Fruit fly (Drosophila melanogaster) whole organism, embryonic: Measurements from ENCODE around the gene unk.

Experiments used
- Abd-B ChIP-seq: fragments of 200-800 bp; sonication (Bioruptor generic); optimal IDR thresholded peaks from 2 replicates; lab custom pipeline; 2018; ENCODE audit warnings: missing biosample characterization, mild to moderate bottlenecking, missing genetic modification characterization, moderate library complexity
- Aef1 ChIP-seq: fragments of 200-800 bp; sonication (Bioruptor generic); IDR thresholded peaks from 3 replicates; pipeline ENCODE4 v1.3.6; 2022; ENCODE audit warnings: missing biosample characterization, missing genetic modification characterization
- CG10147 ChIP-seq: fragments of 200-800 bp; sonication (Bioruptor generic); optimal IDR thresholded peaks from 2 replicates; lab custom pipeline; 2019; ENCODE audit warnings: missing biosample characterization, mild to moderate bottlenecking, missing genetic modification characterization, moderate library complexity
- CG10366 ChIP-seq: fragments of 200-800 bp; sonication (Bioruptor generic); IDR thresholded peaks from 2 replicates; pipeline ENCODE4 v1.3.6; 2022; ENCODE audit warnings: missing biosample characterization, missing genetic modification characterization
- CG10462 ChIP-seq: fragments of 200-800 bp; sonication (Bioruptor generic); optimal IDR thresholded peaks from 2 replicates; lab custom pipeline; 2016; ENCODE audit warnings: missing biosample characterization, missing genetic modification characterization
- CG11085 ChIP-seq: fragments of 200-800 bp; sonication (Bioruptor generic); IDR thresholded peaks from 2 replicates; pipeline ENCODE4 v1.3.6; 2022; ENCODE audit warnings: missing biosample characterization, missing genetic modification characterization
- CG12942 ChIP-seq: fragments of 200-800 bp; sonication (Bioruptor generic); optimal IDR thresholded peaks from 3 replicates; lab custom pipeline; 2016; ENCODE audit warnings: missing biosample characterization, missing genetic modification characterization
- CG14965 ChIP-seq: fragments of 200-800 bp; sonication (Bioruptor generic); optimal IDR thresholded peaks from 2 replicates; lab custom pipeline; 2016; ENCODE audit warnings: missing biosample characterization, missing genetic modification characterization, borderline replicate concordance
- CG15011 ChIP-seq: fragments of 200-800 bp; sonication (Bioruptor generic); optimal IDR thresholded peaks from 3 replicates; lab custom pipeline; 2018; ENCODE audit warnings: missing biosample characterization, mild to moderate bottlenecking, missing genetic modification characterization
- CG1529 ChIP-seq: fragments of 200-800 bp; sonication (Bioruptor generic); optimal IDR thresholded peaks from 3 replicates; lab custom pipeline; 2018; ENCODE audit warnings: missing biosample characterization, missing genetic modification characterization
- CG2120 ChIP-seq: fragments of 200-800 bp; sonication (Bioruptor generic); optimal IDR thresholded peaks from 3 replicates; lab custom pipeline; 2016; ENCODE audit warnings: missing biosample characterization, missing genetic modification characterization
- CG3065 ChIP-seq: fragments of 200-800 bp; sonication (Bioruptor generic); optimal IDR thresholded peaks from 2 replicates; lab custom pipeline; 2016; ENCODE audit warnings: missing biosample characterization, missing genetic modification characterization
- CG34422 ChIP-seq: fragments of 200-800 bp; sonication (Bioruptor generic); IDR thresholded peaks from 3 replicates; pipeline ENCODE4 v1.3.6; 2022; ENCODE audit warnings: missing biosample characterization, missing genetic modification characterization
- CG7271 ChIP-seq: fragments of 200-800 bp; sonication (Bioruptor generic); optimal IDR thresholded peaks from 2 replicates; lab custom pipeline; 2018; ENCODE audit warnings: missing biosample characterization, mild to moderate bottlenecking, missing genetic modification characterization, moderate library complexity
- CG8089 ChIP-seq: fragments of 200-800 bp; sonication (Bioruptor generic); optimal IDR thresholded peaks from 3 replicates; lab custom pipeline; 2016; ENCODE audit warnings: missing biosample characterization, missing genetic modification characterization
- D ChIP-seq, 2 experiments: fragments of 200-800 bp in 1 of 2; fragments of >200 bp in 1 of 2; sonication (Bioruptor generic) in 1 of 2; optimal IDR thresholded peaks; 2 replicates in 1 of 2; 3 replicates in 1 of 2; lab custom pipeline; 2017; ENCODE audit warnings: mild to moderate bottlenecking in 1 of 2, missing biosample characterization in 1 of 2, missing genetic modification characterization in 1 of 2, missing genetic modification reagents in 1 of 2
- Dll ChIP-seq: fragments of 200-800 bp; sonication (Bioruptor generic); IDR thresholded peaks from 4 replicates; pipeline ENCODE4 v1.3.6; 2022; ENCODE audit warnings: missing biosample characterization, missing genetic modification characterization; ENCODE audit not compliant: partially characterized antibody
- Elba2 ChIP-seq: fragments of 200-800 bp; sonication (Bioruptor generic); optimal IDR thresholded peaks from 3 replicates; lab custom pipeline; 2016; ENCODE audit warnings: missing biosample characterization, missing genetic modification characterization
- GATAe ChIP-seq: fragments of 200-800 bp; sonication (Bioruptor generic); conservative IDR thresholded peaks from 2 replicates; pipeline ENCODE4 v1.3.6; 2022; ENCODE audit warnings: missing biosample characterization, missing genetic modification characterization
- HLH3B ChIP-seq: fragments of 200-800 bp; sonication (Bioruptor generic); IDR thresholded peaks from 2 replicates; pipeline ENCODE4 v1.3.6; 2022; ENCODE audit warnings: missing biosample characterization, missing genetic modification characterization
- Hr51 ChIP-seq, 2 experiments: fragments of 200-800 bp; sonication (Bioruptor generic); optimal IDR thresholded peaks; 2 replicates in 1 of 2; 3 replicates in 1 of 2; lab custom pipeline; 2016 to 2018; ENCODE audit warnings: missing biosample characterization in 2 of 2, missing genetic modification characterization in 2 of 2, mild to moderate bottlenecking in 1 of 2, moderate library complexity in 1 of 2
- MESR4 ChIP-seq: fragments of 200-800 bp; sonication (Bioruptor generic); optimal IDR thresholded peaks from 2 replicates; lab custom pipeline; 2018; ENCODE audit warnings: missing biosample characterization, mild to moderate bottlenecking, missing genetic modification characterization, moderate library complexity
- Nf-YA ChIP-seq: fragments of 200-800 bp; sonication (Bioruptor generic); IDR thresholded peaks from 2 replicates; pipeline ENCODE4 v1.3.6; 2022; ENCODE audit warnings: missing biosample characterization, missing genetic modification characterization
- NfI ChIP-seq: fragments of 200-800 bp; sonication (Bioruptor generic); optimal IDR thresholded peaks from 3 replicates; lab custom pipeline; 2018; ENCODE audit warnings: missing biosample characterization, mild to moderate bottlenecking, missing genetic modification characterization, moderate library complexity
- Rx ChIP-seq: fragments of 200-800 bp; sonication (Bioruptor generic); IDR thresholded peaks from 2 replicates; pipeline ENCODE4 v1.3.6; 2022; ENCODE audit warnings: missing biosample characterization, missing genetic modification characterization
- Side ChIP-seq: fragments of 200-800 bp; sonication (Bioruptor generic); optimal IDR thresholded peaks from 2 replicates; lab custom pipeline; 2016; ENCODE audit warnings: missing biosample characterization, missing genetic modification characterization
- YL-1 ChIP-seq: fragments of 200-800 bp; sonication (Bioruptor generic); optimal IDR thresholded peaks from 3 replicates; lab custom pipeline; 2017; ENCODE audit warnings: missing biosample characterization, mild to moderate bottlenecking, missing genetic modification characterization
- al ChIP-seq: fragments of 200-800 bp; sonication (Bioruptor generic); IDR thresholded peaks from 2 replicates; pipeline ENCODE4 v1.3.6; 2022; ENCODE audit warnings: missing biosample characterization, missing genetic modification characterization
- btn ChIP-seq: fragments of 200-800 bp; sonication (Bioruptor generic); optimal IDR thresholded peaks from 2 replicates; lab custom pipeline; 2016; ENCODE audit warnings: missing biosample characterization, missing genetic modification characterization
- chinmo ChIP-seq: fragments of 200-800 bp; sonication (Bioruptor generic); IDR thresholded peaks from 4 replicates; pipeline ENCODE4 v1.3.6; 2022; ENCODE audit warnings: missing biosample characterization, missing genetic modification characterization; ENCODE audit not compliant: partially characterized antibody
- crol ChIP-seq: fragments of 200-800 bp; sonication (Bioruptor generic); IDR thresholded peaks from 2 replicates; pipeline ENCODE4 v1.3.6; 2022; ENCODE audit warnings: missing biosample characterization, missing genetic modification characterization
- da ChIP-seq: fragments of 200-800 bp; sonication (Bioruptor generic); optimal IDR thresholded peaks from 2 replicates; lab custom pipeline; 2016; ENCODE audit warnings: missing biosample characterization, missing genetic modification characterization
- ftz-f1 ChIP-seq: fragments of 200-800 bp; sonication (Bioruptor generic); optimal IDR thresholded peaks from 2 replicates; lab custom pipeline; 2016; ENCODE audit warnings: missing biosample characterization, missing genetic modification characterization
- ham ChIP-seq: fragments of 200-800 bp; sonication (Bioruptor generic); IDR thresholded peaks from 2 replicates; pipeline ENCODE4 v1.3.6; 2022; ENCODE audit warnings: missing biosample characterization, missing genetic modification characterization
- her ChIP-seq: fragments of 200-800 bp; sonication (Bioruptor generic); optimal IDR thresholded peaks from 2 replicates; lab custom pipeline; 2016; ENCODE audit warnings: missing biosample characterization, missing genetic modification characterization
- inv ChIP-seq: fragments of 200-800 bp; sonication (Bioruptor generic); IDR thresholded peaks from 2 replicates; pipeline ENCODE4 v1.3.6; 2022; ENCODE audit warnings: missing biosample characterization, missing genetic modification characterization; ENCODE audit not compliant: partially characterized antibody
- nerfin-2 ChIP-seq: fragments of 200-800 bp; sonication (Bioruptor generic); IDR thresholded peaks from 2 replicates; pipeline ENCODE4 v1.3.6; 2022; ENCODE audit warnings: missing biosample characterization, missing genetic modification characterization; ENCODE audit not compliant: partially characterized antibody
- phol ChIP-seq: fragments of 200-800 bp; sonication (Bioruptor generic); optimal IDR thresholded peaks from 3 replicates; lab custom pipeline; 2018; ENCODE audit warnings: missing biosample characterization, mild to moderate bottlenecking, missing genetic modification characterization, moderate library complexity
- sima ChIP-seq: fragments of 200-800 bp; sonication (Bioruptor generic); optimal IDR thresholded peaks from 2 replicates; lab custom pipeline; 2016; ENCODE audit warnings: missing biosample characterization, missing genetic modification characterization
- slou ChIP-seq: fragments of 200-800 bp; sonication (Bioruptor generic); optimal IDR thresholded peaks from 3 replicates; lab custom pipeline; 2016; ENCODE audit warnings: missing biosample characterization, missing genetic modification characterization
- stwl ChIP-seq: fragments of 200-800 bp; sonication (Bioruptor generic); optimal IDR thresholded peaks from 3 replicates; lab custom pipeline; 2018; ENCODE audit warnings: missing biosample characterization, mild to moderate bottlenecking, missing genetic modification characterization, moderate library complexity
- tll ChIP-seq, 2 experiments: fragments of 200-800 bp in 1 of 2; fragments of >200 bp in 1 of 2; sonication (Bioruptor generic) in 1 of 2; optimal IDR thresholded peaks; 2 replicates each; lab custom pipeline; 2017 to 2019; ENCODE audit warnings: missing biosample characterization in 2 of 2, missing genetic modification characterization in 2 of 2, mild to moderate bottlenecking in 1 of 2, moderate library complexity in 1 of 2
- tna ChIP-seq: fragments of 200-800 bp; sonication (Bioruptor generic); IDR thresholded peaks from 2 replicates; pipeline ENCODE4 v1.3.6; 2022; ENCODE audit warnings: missing biosample characterization, missing genetic modification characterization; ENCODE audit not compliant: partially characterized antibody
- trem ChIP-seq: fragments of 200-800 bp; optimal IDR thresholded peaks from 3 replicates; lab custom pipeline; 2019; ENCODE audit warnings: missing biosample characterization, mild to moderate bottlenecking, missing genetic modification characterization, moderate library complexity

The unk gene

DNA sequence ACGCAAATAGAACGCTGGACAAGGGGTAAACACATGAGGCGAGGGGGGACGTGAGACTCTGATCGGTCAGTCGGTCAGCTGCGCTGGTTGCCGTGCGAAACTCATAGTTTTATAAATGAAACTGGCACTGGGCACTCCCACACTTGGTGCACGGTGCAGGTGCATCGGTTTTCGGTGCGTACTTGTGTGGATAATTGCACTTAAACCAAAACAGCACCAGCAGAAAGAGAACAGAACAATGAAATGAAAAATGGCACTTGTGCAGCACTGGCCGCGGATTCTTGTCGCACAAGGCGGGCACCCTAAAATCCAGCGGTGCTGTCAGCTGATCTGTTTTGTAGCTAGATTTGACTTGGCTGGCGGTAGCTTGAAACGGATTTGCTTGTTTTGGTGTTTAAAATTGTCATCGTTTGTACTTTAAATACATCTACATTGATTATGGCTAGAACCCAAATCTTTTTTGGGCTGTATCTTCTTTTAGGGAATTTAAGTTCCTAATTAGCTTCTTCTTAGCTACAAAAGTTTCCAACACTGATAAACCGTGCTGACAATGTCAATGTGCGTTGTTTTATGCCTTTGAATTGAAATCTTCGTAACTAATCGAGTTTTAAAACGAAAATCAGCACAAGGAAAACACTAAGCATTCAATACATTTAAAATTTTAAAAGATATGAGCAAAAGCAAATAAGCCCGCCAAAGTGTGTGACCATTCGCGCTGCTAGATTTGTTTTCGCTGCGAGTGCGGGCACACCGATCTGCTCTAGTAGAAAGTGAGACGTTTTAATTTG lies 39.8 kb downstream of the unk start, which contains the start of the genes Rassf and CenB1A (continued):
- TF ChIP-seq CG2120 (GFP tag; lab: Kevin White, UChicago) (peak; percentile 62), sima (GFP tag; lab: Kevin White, UChicago) (peak; percentile 8), GATAe (no peak), CG14965 (GFP tag; lab: Kevin White, UChicago) (no peak)

DNA sequence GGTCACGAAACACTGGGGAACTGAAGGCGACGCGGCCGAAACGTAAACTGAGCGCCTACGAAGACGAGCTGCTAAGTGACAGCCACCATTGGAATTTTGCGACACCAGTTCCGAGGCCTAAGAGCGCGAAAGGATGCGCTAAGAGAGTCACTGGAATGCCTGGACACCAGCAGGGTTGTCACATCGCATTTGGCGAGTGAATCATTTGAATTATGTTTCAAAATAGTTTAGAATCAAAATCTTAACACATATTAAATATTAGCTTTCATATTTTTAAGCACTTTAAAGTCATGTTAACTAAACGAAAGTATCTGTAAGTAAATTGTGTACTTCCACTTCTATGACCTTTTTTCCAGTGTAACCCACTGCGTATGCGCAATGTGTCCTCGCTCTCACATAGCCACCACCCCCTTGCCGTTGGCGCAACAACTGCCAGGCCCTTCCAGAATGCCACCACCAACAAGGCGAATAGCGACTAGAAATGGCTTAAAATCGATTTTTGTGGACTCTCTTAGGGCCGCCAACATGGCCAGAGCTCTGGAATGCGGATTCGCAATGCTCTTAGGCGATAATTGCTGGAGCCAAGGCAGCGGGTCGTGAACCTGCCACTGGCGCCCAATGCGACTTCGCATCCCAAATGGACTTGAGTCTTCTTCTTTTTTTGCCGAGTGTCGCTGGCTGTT lies 44.8 kb downstream of the unk start, which contains the start of gene Cow:
Gene Cow (minus strand): TSS at position 51 of the 683 bp plus-strand sequence.
- TF ChIP-seq her (GFP tag; lab: Kevin White, UChicago) (peak; percentile 32), chinmo (GFP tag; lab: Robert Waterston, UW) (no peak), tna (GFP tag; lab: Robert Waterston, UW) (no peak), inv (no peak), stwl (tag; lab: Kevin White, UChicago) (no peak), Nf-YA (GFP tag; lab: Robert Waterston, UW) (peak; percentile 19; the same call in 1 of the 2 replicates), HLH3B (peak; percentile 66), Side (GFP tag; lab: Kevin White, UChicago) (peak; percentile 36), Hr51 (GFP tag; optimal IDR thresholded peaks at IDR 0.05; lab: Kevin White, UChicago) (peak; percentile 43 to 73), Aef1 (peak; percentile 60; the same call in 2 of the 3 replicates), CG10366 (GFP tag; lab: Robert Waterston, UW) (peak; percentile 76), Rx (GFP tag; lab: Robert Waterston, UW) (0 out of 2 replicates have a peak, but pooled peaks have one; percentile 36), Dll (no peak), CG1529 (no peak), NfI (GFP tag; lab: Kevin White, UChicago) (peak; percentile 55), ham (GFP tag; lab: Robert Waterston, UW) (no peak), CG12942 (GFP tag; lab: Kevin White, UChicago) (peak; percentile 28), CG10147 (GFP tag; lab: Kevin White, UChicago) (peak; percentile 75), al (peak; percentile 43; the same call in 1 of the 2 replicates), CG3065 (GFP tag; lab: Kevin White, UChicago) (no peak), CG15011 (GFP tag; lab: Kevin White, UChicago) (peak; percentile 3), CG7271 (tag; lab: Kevin White, UChicago) (no peak), da (GFP tag; lab: Kevin White, UChicago) (no peak), Abd-B (no peak), nerfin-2 (GFP tag; lab: Robert Waterston, UW) (no peak), tll (GFP tag; optimal IDR thresholded peaks at IDR 0.05; lab: Kevin White, UChicago) (no peak), D (optimal IDR thresholded peaks at IDR 0.05; lab: Kevin White, UChicago) (no peak), D (GFP tag; optimal IDR thresholded peaks at IDR 0.05; lab: Kevin White, UChicago) (no peak), YL-1 (GFP tag; lab: Kevin White, UChicago) (no peak), slou (GFP tag; lab: Kevin White, UChicago) (no peak), Elba2 (GFP tag; lab: Kevin White, UChicago) (no peak), trem (tag; lab: Kevin White, UChicago) (no peak), CG8089 (peak; percentile 6), phol (tag; lab: Kevin White, UChicago) (peak; percentile 52), CG11085 (no peak), CG34422 (peak; percentile 43; the same call in 1 of the 3 replicates), ftz-f1 (GFP tag; lab: Kevin White, UChicago) (no peak), btn (no peak), MESR4 (no peak), crol (GFP tag; lab: Robert Waterston, UW) (peak; percentile 25; the same call in 1 of the 2 replicates), CG10462 (no peak)
